Worm (Caenorhabditis elegans) whole organism, L4 larva: ENCODE measurements around the gene R04E5.7.
A peak's percentile ranks its signal among the peaks of the same experiment; 100 is the strongest.

ENCODE experiments used
- F44E2.7 ChIP-seq: fragments of 200-800 bp; sonication (Bioruptor generic); IDR thresholded peaks from 2 replicates; pipeline ENCODE4 v2.1.2; 2022; ENCODE audit warnings: missing genetic modification characterization, missing compliant biosample characterization
- T20F7.1 ChIP-seq: fragments of 200-800 bp; sonication (Bioruptor generic); optimal IDR thresholded peaks from 2 replicates; lab custom pipeline; 2018; ENCODE audit warnings: mild to moderate bottlenecking, missing genetic modification characterization, missing compliant biosample characterization
- T26A8.4 ChIP-seq: fragments of 200-800 bp; sonication (Bioruptor generic); IDR thresholded peaks from 2 replicates; pipeline ENCODE4 v1.3.6; 2022; ENCODE audit warnings: missing genetic modification characterization, missing compliant biosample characterization
- Y48G9A.11 ChIP-seq: fragments of 200-800 bp; sonication (Bioruptor generic); IDR thresholded peaks from 2 replicates; pipeline ENCODE4 v1.3.6; 2022; ENCODE audit warnings: missing genetic modification reagents, missing genetic modification characterization, missing compliant biosample characterization
- Y5F2A.4 ChIP-seq: fragments of 200-800 bp; sonication (Bioruptor generic); optimal IDR thresholded peaks from 2 replicates; lab custom pipeline; 2018; ENCODE audit warnings: mild to moderate bottlenecking, missing genetic modification characterization, missing compliant biosample characterization
- aly-2 ChIP-seq: sonication (generic microtip); optimal IDR thresholded peaks from 2 replicates; lab custom pipeline; 2018; ENCODE audit warnings: missing biosample characterization, missing genetic modification characterization
- ama-1 ChIP-seq: fragments of 150-350 bp; optimal IDR thresholded peaks from 2 replicates; lab custom pipeline; 2014; ENCODE audit warnings: inconsistent platforms, mixed read lengths
- arid-1 ChIP-seq: fragments of 200-800 bp; sonication (Bioruptor generic); conservative IDR thresholded peaks from 2 replicates; pipeline ENCODE4 v1.3.6; 2022; ENCODE audit warnings: missing genetic modification reagents, missing genetic modification characterization, missing compliant biosample characterization
- attf-4 ChIP-seq: sonication (generic microtip); optimal IDR thresholded peaks from 3 replicates; lab custom pipeline; 2017; ENCODE audit warnings: missing biosample characterization, missing genetic modification characterization
- ceh-20 ChIP-seq: fragments of 200-800 bp; sonication (Bioruptor generic); IDR thresholded peaks from 2 replicates; pipeline ENCODE4 v1.3.6; 2022; ENCODE audit warnings: missing genetic modification reagents, missing genetic modification characterization, missing compliant biosample characterization
- ceh-62 ChIP-seq: sonication (generic microtip); optimal IDR thresholded peaks from 2 replicates; lab custom pipeline; 2017; ENCODE audit warnings: missing biosample characterization, missing genetic modification characterization
- ceh-82 ChIP-seq: sonication (generic microtip); optimal IDR thresholded peaks from 2 replicates; lab custom pipeline; 2017; ENCODE audit warnings: missing biosample characterization, missing genetic modification characterization
- ces-1 ChIP-seq: fragments of 150-350 bp; sonication (generic microtip); optimal IDR thresholded peaks from 4 replicates; lab custom pipeline; 2014; ENCODE audit warnings: missing biosample characterization, missing genetic modification reagents, missing genetic modification characterization
- daf-12 ChIP-seq: fragments of 150-350 bp; optimal IDR thresholded peaks from 2 replicates; lab custom pipeline; 2014; ENCODE audit warnings: missing biosample characterization, missing genetic modification reagents, missing genetic modification characterization
- daf-16 ChIP-seq, 3 experiments: sonication (generic microtip); optimal IDR thresholded peaks; 2 replicates each; lab custom pipeline; 2016 to 2017; ENCODE audit warnings: missing genetic modification characterization in 3 of 3, missing genetic modification reagents in 3 of 3, mild to moderate bottlenecking in 2 of 3, missing compliant biosample characterization in 2 of 3, missing biosample characterization in 1 of 3, moderate library complexity in 1 of 3
- dmd-9 ChIP-seq: fragments of 200-800 bp; sonication (Bioruptor generic); IDR thresholded peaks from 2 replicates; pipeline ENCODE4 v1.3.6; 2022; ENCODE audit warnings: missing genetic modification reagents, missing genetic modification characterization, missing compliant biosample characterization
- dpl-1 ChIP-seq: fragments of 150-350 bp; optimal IDR thresholded peaks from 2 replicates; lab custom pipeline; 2014; ENCODE audit warnings: missing biosample characterization, missing genetic modification reagents, missing genetic modification characterization
- egl-27 ChIP-seq: sonication (generic microtip); optimal IDR thresholded peaks from 3 replicates; lab custom pipeline; 2017; ENCODE audit warnings: missing biosample characterization, missing genetic modification reagents, missing genetic modification characterization
- egl-43 ChIP-seq: fragments of 200-800 bp; sonication (Bioruptor generic); IDR thresholded peaks from 2 replicates; pipeline ENCODE4 v1.3.6; 2022; ENCODE audit warnings: missing genetic modification reagents, missing genetic modification characterization, missing compliant biosample characterization
- fos-1 ChIP-seq: fragments of 150-350 bp; optimal IDR thresholded peaks from 2 replicates; lab custom pipeline; 2014; ENCODE audit warnings: missing biosample characterization, missing genetic modification characterization
- hif-1 ChIP-seq, 2 experiments: sonication (generic microtip); optimal IDR thresholded peaks; 2 replicates each; lab custom pipeline; 2016 to 2017; ENCODE audit warnings: missing compliant biosample characterization in 2 of 2, missing genetic modification characterization in 2 of 2, missing genetic modification reagents in 2 of 2, missing genotype in 2 of 2, mild to moderate bottlenecking in 1 of 2
- jun-1 ChIP-seq: fragments of 150-350 bp; optimal IDR thresholded peaks from 2 replicates; lab custom pipeline; 2014; ENCODE audit warnings: missing biosample characterization, missing genetic modification reagents, missing genetic modification characterization
- lin-1 ChIP-seq: fragments of 200-800 bp; sonication (Bioruptor generic); IDR thresholded peaks from 2 replicates; pipeline ENCODE4 v1.3.6; 2022; ENCODE audit warnings: missing genetic modification reagents, missing genetic modification characterization, missing compliant biosample characterization
- lin-13 ChIP-seq: fragments of 150-350 bp; optimal IDR thresholded peaks from 2 replicates; lab custom pipeline; 2014; ENCODE audit warnings: missing biosample characterization, missing genetic modification reagents, missing genetic modification characterization
- lin-15B ChIP-seq: fragments of 150-350 bp; sonication (generic microtip); optimal IDR thresholded peaks from 3 replicates; lab custom pipeline; 2014; ENCODE audit warnings: missing biosample characterization, missing genetic modification characterization
- lir-3 ChIP-seq: sonication (generic microtip); optimal IDR thresholded peaks from 2 replicates; lab custom pipeline; 2016; ENCODE audit warnings: mild to moderate bottlenecking, missing genetic modification characterization, missing compliant biosample characterization
- lsy-2 ChIP-seq, 2 experiments: fragments of 150-350 bp in 1 of 2; sonication (generic microtip) in 1 of 2; optimal IDR thresholded peaks; 2 replicates each; lab custom pipeline; 2014 to 2017; ENCODE audit warnings: missing biosample characterization in 2 of 2, missing genetic modification characterization in 2 of 2
- madf-5 ChIP-seq, 2 experiments: fragments of 200-800 bp; sonication (Bioruptor generic); IDR thresholded peaks; 2 replicates each; pipeline ENCODE4 v1.3.6; 2022; ENCODE audit warnings: missing compliant biosample characterization in 2 of 2, missing genetic modification characterization in 2 of 2
- mdl-1 ChIP-seq, 2 experiments: fragments of 150-350 bp in 1 of 2; sonication (generic microtip) in 1 of 2; optimal IDR thresholded peaks; 2 replicates each; lab custom pipeline; 2014 to 2017; ENCODE audit warnings: missing biosample characterization in 2 of 2, missing genetic modification characterization in 2 of 2
- mep-1 ChIP-seq: fragments of 150-350 bp; sonication (generic microtip); optimal IDR thresholded peaks from 3 replicates; lab custom pipeline; 2014; ENCODE audit warnings: missing biosample characterization, missing genetic modification characterization
- mes-2 ChIP-seq: sonication (generic microtip); optimal IDR thresholded peaks from 2 replicates; lab custom pipeline; 2016; ENCODE audit warnings: missing genotype, mild to moderate bottlenecking, missing genetic modification characterization, missing compliant biosample characterization; ENCODE audit not compliant: poor library complexity, severe bottlenecking
- nhr-10 ChIP-seq: fragments of 150-350 bp; optimal IDR thresholded peaks from 2 replicates; lab custom pipeline; 2014; ENCODE audit warnings: missing biosample characterization, missing genetic modification characterization
- nhr-111 ChIP-seq: fragments of 200-800 bp; sonication (Bioruptor generic); optimal IDR thresholded peaks from 2 replicates; lab custom pipeline; 2018; ENCODE audit warnings: mild to moderate bottlenecking, missing genetic modification characterization, missing compliant biosample characterization
- nhr-25 ChIP-seq: sonication (generic microtip); optimal IDR thresholded peaks from 2 replicates; lab custom pipeline; 2017; ENCODE audit warnings: missing genetic modification characterization, mild to moderate bottlenecking, missing compliant biosample characterization, antibody characterized with exemption, moderate library complexity, borderline replicate concordance; ENCODE audit not compliant: insufficient read depth
- nhr-42 ChIP-seq: fragments of 200-800 bp; sonication (Bioruptor generic); IDR thresholded peaks from 2 replicates; pipeline ENCODE4 v1.3.6; 2022; ENCODE audit warnings: missing genetic modification characterization, missing compliant biosample characterization
- nhr-48 ChIP-seq: sonication (generic microtip); optimal IDR thresholded peaks from 2 replicates; lab custom pipeline; 2016; ENCODE audit warnings: mild to moderate bottlenecking, missing genetic modification characterization, missing compliant biosample characterization
- nhr-77 ChIP-seq: fragments of 150-350 bp; optimal IDR thresholded peaks from 2 replicates; lab custom pipeline; 2014; ENCODE audit warnings: missing biosample characterization, missing genetic modification characterization
- pha-4 ChIP-seq, 2 experiments: fragments of 150-350 bp in 1 of 2; fragments of 200-800 bp in 1 of 2; sonication (Bioruptor generic) in 1 of 2; IDR thresholded peaks in 1 of 2; optimal IDR thresholded peaks in 1 of 2; 2 replicates each; pipeline versions ENCODE4 v1.3.6 to Lab custom; 2014 to 2022; ENCODE audit warnings: missing genetic modification characterization in 2 of 2, missing genetic modification reagents in 2 of 2, missing biosample characterization in 1 of 2, missing compliant biosample characterization in 1 of 2
- pqm-1 ChIP-seq: sonication (generic microtip); optimal IDR thresholded peaks from 2 replicates; lab custom pipeline; 2017; ENCODE audit warnings: missing biosample characterization, missing genetic modification characterization
- rbr-2 ChIP-seq: sonication (generic microtip); optimal IDR thresholded peaks from 2 replicates; lab custom pipeline; 2016; ENCODE audit warnings: missing genotype, missing genetic modification characterization, missing compliant biosample characterization
- snpc-1.2 ChIP-seq: fragments of 200-800 bp; sonication (Bioruptor generic); IDR thresholded peaks from 2 replicates; pipeline ENCODE4 v1.3.6; 2022; ENCODE audit warnings: missing genetic modification reagents, missing genetic modification characterization, missing compliant biosample characterization
- spr-3 ChIP-seq: fragments of 200-800 bp; sonication (Bioruptor generic); optimal IDR thresholded peaks from 2 replicates; lab custom pipeline; 2018; ENCODE audit warnings: mild to moderate bottlenecking, missing genetic modification characterization, missing compliant biosample characterization
- tag-97 ChIP-seq: fragments of 200-800 bp; sonication (Bioruptor generic); IDR thresholded peaks from 2 replicates; pipeline ENCODE4 v1.3.6; 2022; ENCODE audit warnings: missing genetic modification characterization, missing compliant biosample characterization
- unc-130 ChIP-seq: sonication (generic microtip); optimal IDR thresholded peaks from 2 replicates; lab custom pipeline; 2016; ENCODE audit warnings: missing genetic modification reagents, missing genetic modification characterization, missing compliant biosample characterization
- unc-62 ChIP-seq, 3 experiments: fragments of 150-350 bp in 1 of 3; sonication (generic microtip); optimal IDR thresholded peaks in 2 of 3; peaks in 1 of 3; 1 replicate in 1 of 3; 2 replicates in 2 of 3; lab custom pipeline; 2014 to 2017; ENCODE audit warnings: missing biosample characterization in 3 of 3, missing genetic modification characterization in 3 of 3, missing genetic modification reagents in 3 of 3, missing genotype in 1 of 3
- vab-7 ChIP-seq: fragments of 200-800 bp; sonication (Bioruptor generic); IDR thresholded peaks from 2 replicates; pipeline ENCODE4 v1.3.6; 2022; ENCODE audit warnings: missing genetic modification reagents, missing genetic modification characterization, missing compliant biosample characterization
- zip-11 ChIP-seq: fragments of 200-800 bp; sonication (Bioruptor generic); IDR thresholded peaks from 2 replicates; pipeline ENCODE4 v1.3.6; 2022; ENCODE audit warnings: missing genetic modification characterization, missing compliant biosample characterization
- zip-2 ChIP-seq: fragments of 150-350 bp; optimal IDR thresholded peaks from 2 replicates; lab custom pipeline; 2014; ENCODE audit warnings: missing biosample characterization, missing genetic modification characterization
- ztf-7 ChIP-seq: fragments of 150-350 bp; optimal IDR thresholded peaks from 2 replicates; lab custom pipeline; 2014; ENCODE audit warnings: missing biosample characterization, missing genetic modification characterization

The R04E5.7 gene

ce11 chrX:8796699-8797282 is at the start of gene R04E5.7:
TSS of gene R04E5.7 (minus strand) at chrX:8797262.
- no peak for TF ChIP-seq spr-3
- no peak for TF ChIP-seq dpl-1 (GFP tag; lab: Kevin White, UChicago)
- TF ChIP-seq ztf-7 = no peak
- TF ChIP-seq mep-1 (tag; lab: Kevin White, UChicago) = peak; percentile 57
- TF ChIP-seq ceh-82 (tag; lab: Kevin White, UChicago) = no peak
- no peak for TF ChIP-seq nhr-48 (tag; lab: Kevin White, UChicago)
- no peak for TF ChIP-seq jun-1 (tag; lab: Kevin White, UChicago)
- TF ChIP-seq lin-1 (GFP tag; lab: Robert Waterston, UW) = 0 out of 2 replicates have a peak, but pooled peaks have one; percentile 27
- no peak for TF ChIP-seq Y5F2A.4
- no peak for TF ChIP-seq lin-15B (tag; lab: Kevin White, UChicago)
- peak in 1 of 2 experiments; percentile 20 for TF ChIP-seq mdl-1 (tag; optimal IDR thresholded peaks at IDR 0.05; lab: Kevin White, UChicago)
- TF ChIP-seq Y48G9A.11 (GFP tag; lab: Robert Waterston, UW) = peak; percentile 16; the same call in 1 of the 2 replicates
- TF ChIP-seq pqm-1 (tag; lab: Kevin White, UChicago) = no peak
- no peak for TF ChIP-seq attf-4 (tag; lab: Kevin White, UChicago)
- no peak for TF ChIP-seq T26A8.4 (GFP tag; lab: Robert Waterston, UW)
- TF ChIP-seq zip-11 (GFP tag; lab: Robert Waterston, UW) = no peak
- no peak for TF ChIP-seq nhr-77 (tag; lab: Kevin White, UChicago)
- TF ChIP-seq lin-13 (GFP tag; lab: Kevin White, UChicago) = no peak
- TF ChIP-seq pha-4 (GFP tag; IDR thresholded peaks at IDR 0.05; lab: Robert Waterston, UW) = peak; percentile 52; the same call in 1 of the 2 replicates
- TF ChIP-seq pha-4 (tag; optimal IDR thresholded peaks at IDR 0.05; lab: Kevin White, UChicago) = no peak
- peak; percentile 82 for TF ChIP-seq egl-43 (GFP tag; lab: Robert Waterston, UW)
- no peak for TF ChIP-seq daf-12 (tag; lab: Kevin White, UChicago)
- no peak for TF ChIP-seq hif-1 (tag; optimal IDR thresholded peaks at IDR 0.05; lab: Kevin White, UChicago)
- no peak for TF ChIP-seq fos-1 (tag; lab: Kevin White, UChicago)
- no peak for TF ChIP-seq nhr-111 (GFP tag; lab: Kevin White, UChicago)
- TF ChIP-seq mes-2 (tag; lab: Kevin White, UChicago) = peak; percentile 58
- TF ChIP-seq daf-16 (GFP tag; optimal IDR thresholded peaks at IDR 0.05; lab: Kevin White, UChicago) = no peak
- peak; percentile 66 for TF ChIP-seq daf-16 (tag; optimal IDR thresholded peaks at IDR 0.05; lab: Kevin White, UChicago)
- peak; percentile 54 for TF ChIP-seq rbr-2 (tag; lab: Kevin White, UChicago)
- TF ChIP-seq arid-1 (GFP tag; lab: Robert Waterston, UW) = peak; percentile 63
- TF ChIP-seq F44E2.7 (GFP tag; lab: Robert Waterston, UW) = 0 out of 2 replicates have a peak, but pooled peaks have one; percentile 42
- no peak for TF ChIP-seq ceh-62 (tag; lab: Kevin White, UChicago)
- no peak for TF ChIP-seq zip-2 (tag; lab: Kevin White, UChicago)
- no peak for TF ChIP-seq nhr-10 (tag; lab: Kevin White, UChicago)
- no peak for TF ChIP-seq T20F7.1 (GFP tag; lab: Kevin White, UChicago)
- TF ChIP-seq madf-5 (GFP tag; IDR thresholded peaks at IDR 0.05; lab: Robert Waterston, UW) = no peak
- peak; percentile 82 for TF ChIP-seq snpc-1.2 (GFP tag; lab: Robert Waterston, UW)
- TF ChIP-seq nhr-42 = no peak
- no peak for TF ChIP-seq aly-2
- no peak for TF ChIP-seq dmd-9
- peak in 1 of 2 experiments; percentile 42 for TF ChIP-seq lsy-2 (tag; optimal IDR thresholded peaks at IDR 0.05; lab: Kevin White, UChicago)
- TF ChIP-seq egl-27 = no peak
- TF ChIP-seq tag-97 = no peak
- TF ChIP-seq ama-1 (lab: Kevin White, UChicago) = no peak
- TF ChIP-seq ceh-20 (GFP tag; lab: Robert Waterston, UW) = no peak
- no peak for TF ChIP-seq lir-3
- TF ChIP-seq vab-7 (GFP tag; lab: Robert Waterston, UW) = peak; percentile 57; the same call in 1 of the 2 replicates
- TF ChIP-seq ces-1 = no peak
- TF ChIP-seq unc-130 (GFP tag; lab: Kevin White, UChicago) = no peak
- TF ChIP-seq nhr-25 (tag; lab: Kevin White, UChicago) = no peak
- peak in 1 of 2 experiments; percentile 91 for TF ChIP-seq unc-62 (GFP tag; optimal IDR thresholded peaks at IDR 0.05 in 1 of 2; lab: Kevin White, UChicago)
- no peak for TF ChIP-seq unc-62 (tag; optimal IDR thresholded peaks at IDR 0.05; lab: Kevin White, UChicago)
